Worm (Caenorhabditis elegans) whole organism, L2 larva: ENCODE measurements around the gene srg-48.

Experiments used
- F13H6.1 ChIP-seq: sonication (generic microtip); optimal IDR thresholded peaks from 2 replicates; lab custom pipeline; 2016; ENCODE audit warnings: missing genetic modification characterization, missing compliant biosample characterization
- Y55F3AM.14 ChIP-seq: fragments of 200-800 bp; sonication (Bioruptor generic); optimal IDR thresholded peaks from 2 replicates; lab custom pipeline; 2018; ENCODE audit warnings: mild to moderate bottlenecking, missing genetic modification characterization, missing compliant biosample characterization
- ZK546.5 ChIP-seq: sonication (generic microtip); optimal IDR thresholded peaks from 2 replicates; lab custom pipeline; 2017; ENCODE audit warnings: missing biosample characterization, missing genetic modification characterization
- alr-1 ChIP-seq: fragments of 150-350 bp; optimal IDR thresholded peaks from 2 replicates; lab custom pipeline; 2014; ENCODE audit warnings: missing biosample characterization, missing genetic modification characterization
- aly-2 ChIP-seq: fragments of 150-350 bp; optimal IDR thresholded peaks from 2 replicates; lab custom pipeline; 2014; ENCODE audit warnings: missing biosample characterization, missing genetic modification characterization
- ama-1 ChIP-seq: fragments of 150-350 bp; optimal IDR thresholded peaks from 2 replicates; lab custom pipeline; 2018; ENCODE audit warnings: inconsistent platforms
- blmp-1 ChIP-seq: sonication (generic microtip); optimal IDR thresholded peaks from 2 replicates; lab custom pipeline; 2017; ENCODE audit warnings: missing genetic modification characterization, mild to moderate bottlenecking, missing compliant biosample characterization, antibody characterized with exemption, moderate library complexity; ENCODE audit not compliant: insufficient read depth
- ceh-16 ChIP-seq: fragments of 150-350 bp; optimal IDR thresholded peaks from 2 replicates; lab custom pipeline; 2014; ENCODE audit warnings: missing biosample characterization, missing genetic modification characterization
- ceh-82 ChIP-seq: fragments of 150-350 bp; optimal IDR thresholded peaks from 2 replicates; lab custom pipeline; 2014; ENCODE audit warnings: missing biosample characterization, missing genetic modification characterization
- dmd-4 ChIP-seq: sonication (generic microtip); optimal IDR thresholded peaks from 2 replicates; lab custom pipeline; 2017; ENCODE audit warnings: missing biosample characterization, missing genetic modification characterization
- egl-27 ChIP-seq: sonication (generic microtip); optimal IDR thresholded peaks from 3 replicates; lab custom pipeline; 2017; ENCODE audit warnings: missing biosample characterization, missing genetic modification reagents, missing genetic modification characterization
- elt-1 ChIP-seq: fragments of 150-350 bp; optimal IDR thresholded peaks from 2 replicates; lab custom pipeline; 2014; ENCODE audit warnings: missing biosample characterization, missing genetic modification characterization
- elt-3 ChIP-seq: sonication (generic microtip); optimal IDR thresholded peaks from 2 replicates; lab custom pipeline; 2017; ENCODE audit warnings: missing biosample characterization, missing genetic modification characterization
- gmeb-1 ChIP-seq: fragments of 150-350 bp; optimal IDR thresholded peaks from 2 replicates; lab custom pipeline; 2014; ENCODE audit warnings: missing biosample characterization, missing genetic modification characterization
- lin-11 ChIP-seq: fragments of 150-350 bp; sonication (generic microtip); optimal IDR thresholded peaks from 2 replicates; lab custom pipeline; 2014; ENCODE audit warnings: missing biosample characterization, missing genetic modification characterization, inconsistent platforms, mixed read lengths
- lin-13 ChIP-seq: fragments of 150-350 bp; optimal IDR thresholded peaks from 2 replicates; lab custom pipeline; 2014; ENCODE audit warnings: missing biosample characterization, missing genetic modification reagents, missing genetic modification characterization
- lin-39 ChIP-seq: fragments of 150-350 bp; optimal IDR thresholded peaks from 2 replicates; lab custom pipeline; 2014; ENCODE audit warnings: missing biosample characterization, missing genetic modification reagents, missing genetic modification characterization
- lsy-2 ChIP-seq, 2 experiments: fragments of 150-350 bp in 1 of 2; sonication (generic microtip) in 1 of 2; optimal IDR thresholded peaks; 2 replicates each; lab custom pipeline; 2014 to 2017; ENCODE audit warnings: missing biosample characterization in 2 of 2, missing genetic modification characterization in 2 of 2
- mab-5 ChIP-seq: fragments of 150-350 bp; optimal IDR thresholded peaks from 2 replicates; lab custom pipeline; 2014; ENCODE audit warnings: missing biosample characterization, missing genetic modification characterization
- mbf-1 ChIP-seq: sonication (generic microtip); optimal IDR thresholded peaks from 2 replicates; lab custom pipeline; 2017; ENCODE audit warnings: missing biosample characterization, missing genetic modification characterization
- mdl-1 ChIP-seq, 2 experiments: fragments of 150-350 bp in 1 of 2; sonication (generic microtip) in 1 of 2; optimal IDR thresholded peaks; 2 replicates each; lab custom pipeline; 2017; ENCODE audit warnings: missing biosample characterization in 2 of 2, missing genetic modification characterization in 2 of 2
- nhr-10 ChIP-seq: sonication (generic microtip); optimal IDR thresholded peaks from 2 replicates; lab custom pipeline; 2017; ENCODE audit warnings: missing biosample characterization, missing genetic modification characterization
- nhr-11 ChIP-seq: fragments of 150-350 bp; optimal IDR thresholded peaks from 2 replicates; lab custom pipeline; 2014; ENCODE audit warnings: missing biosample characterization, missing genetic modification characterization
- nhr-12 ChIP-seq: fragments of 150-350 bp; optimal IDR thresholded peaks from 2 replicates; lab custom pipeline; 2014; ENCODE audit warnings: missing biosample characterization, missing genetic modification characterization
- nhr-129 ChIP-seq: fragments of 150-350 bp; optimal IDR thresholded peaks from 2 replicates; lab custom pipeline; 2014; ENCODE audit warnings: missing biosample characterization, missing genetic modification characterization
- nhr-21 ChIP-seq: fragments of 150-350 bp; optimal IDR thresholded peaks from 2 replicates; lab custom pipeline; 2014; ENCODE audit warnings: missing biosample characterization, missing genetic modification characterization
- nhr-23 ChIP-seq: fragments of 150-350 bp; optimal IDR thresholded peaks from 2 replicates; lab custom pipeline; 2014; ENCODE audit warnings: missing biosample characterization, missing genetic modification reagents, missing genetic modification characterization
- nhr-237 ChIP-seq: fragments of 150-350 bp; optimal IDR thresholded peaks from 2 replicates; lab custom pipeline; 2014; ENCODE audit warnings: missing biosample characterization, missing genetic modification characterization
- nhr-25 ChIP-seq: fragments of 150-350 bp; sonication (generic microtip); optimal IDR thresholded peaks from 3 replicates; lab custom pipeline; 2014; ENCODE audit warnings: missing biosample characterization, missing genetic modification characterization
- nhr-6 ChIP-seq: fragments of 150-350 bp; optimal IDR thresholded peaks from 2 replicates; lab custom pipeline; 2014; ENCODE audit warnings: missing biosample characterization, missing genetic modification characterization
- nhr-77 ChIP-seq: fragments of 150-350 bp; optimal IDR thresholded peaks from 2 replicates; lab custom pipeline; 2014; ENCODE audit warnings: missing biosample characterization, missing genetic modification characterization
- peb-1 ChIP-seq: fragments of 150-350 bp; optimal IDR thresholded peaks from 2 replicates; lab custom pipeline; 2014; ENCODE audit warnings: missing biosample characterization, missing genetic modification characterization
- sem-4 ChIP-seq: fragments of 150-350 bp; optimal IDR thresholded peaks from 2 replicates; lab custom pipeline; 2014; ENCODE audit warnings: missing biosample characterization, missing genetic modification reagents, missing genetic modification characterization
- skn-1 ChIP-seq: sonication (generic microtip); optimal IDR thresholded peaks from 2 replicates; lab custom pipeline; 2017; ENCODE audit warnings: missing biosample characterization, missing genetic modification characterization
- sma-3 ChIP-seq: sonication (generic microtip); optimal IDR thresholded peaks from 2 replicates; lab custom pipeline; 2016; ENCODE audit warnings: missing genetic modification reagents, missing genetic modification characterization, missing compliant biosample characterization
- sma-9 ChIP-seq, 2 experiments: fragments of 150-350 bp in 1 of 2; sonication (generic microtip) in 1 of 2; optimal IDR thresholded peaks; 2 replicates each; lab custom pipeline; 2014 to 2016; ENCODE audit warnings: missing genetic modification characterization in 2 of 2, mild to moderate bottlenecking in 1 of 2, missing biosample characterization in 1 of 2, missing compliant biosample characterization in 1 of 2, missing genetic modification reagents in 1 of 2, moderate library complexity in 1 of 2
- snpc-4 ChIP-seq: fragments of 150-350 bp; optimal IDR thresholded peaks from 2 replicates; lab custom pipeline; 2014; ENCODE audit warnings: missing biosample characterization, missing genetic modification characterization
- unc-39 ChIP-seq: fragments of 150-350 bp; optimal IDR thresholded peaks from 2 replicates; lab custom pipeline; 2014; ENCODE audit warnings: missing biosample characterization, missing genetic modification characterization
- unc-55 ChIP-seq: fragments of 150-350 bp; sonication (generic microtip); optimal IDR thresholded peaks from 3 replicates; lab custom pipeline; 2014; ENCODE audit warnings: missing biosample characterization, missing genetic modification reagents, missing genetic modification characterization
- unc-62 ChIP-seq: fragments of 150-350 bp; optimal IDR thresholded peaks from 2 replicates; lab custom pipeline; 2014; ENCODE audit warnings: missing biosample characterization, missing genetic modification reagents, missing genetic modification characterization
- ztf-1 ChIP-seq: fragments of 200-800 bp; sonication (Bioruptor generic); conservative IDR thresholded peaks from 2 replicates; pipeline ENCODE4 v1.3.6; 2022; ENCODE audit warnings: missing genetic modification characterization, missing compliant biosample characterization

Gene srg-48

DNA sequence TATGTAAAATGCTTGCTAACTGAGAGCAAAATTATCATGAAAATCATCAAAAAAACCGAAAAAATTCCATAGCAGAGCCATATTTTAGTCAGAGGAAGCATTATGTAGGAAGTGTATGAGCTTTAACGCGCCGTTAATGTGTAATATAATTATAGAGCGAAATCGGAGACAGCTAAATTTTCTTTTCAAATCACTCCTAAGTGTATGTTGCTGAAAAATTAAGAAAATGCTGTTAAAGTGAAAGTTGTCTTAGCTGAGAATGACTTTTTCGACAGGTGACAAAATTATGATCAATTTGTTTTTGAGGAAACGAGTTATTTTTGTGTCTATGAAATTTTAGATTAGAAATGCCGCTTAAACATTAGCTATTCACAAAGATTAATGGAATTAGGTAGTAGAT lies 2.9 kb downstream of the srg-48 start, which contains the start of gene srg-50:
Gene srg-50, minus strand, starts transcription at position 101 of the 400 bp plus-strand sequence.
- TF ChIP-seq unc-62 (GFP tag; lab: Kevin White, UChicago) (no peak), elt-1 (tag; lab: Kevin White, UChicago) (no peak), ztf-1 (GFP tag; lab: Robert Waterston, UW) (no peak), nhr-21 (tag; lab: Kevin White, UChicago) (no peak), egl-27 (tag; lab: Kevin White, UChicago) (no peak), unc-55 (no peak), mdl-1 (tag; optimal IDR thresholded peaks at IDR 0.05; lab: Kevin White, UChicago) (no peak), nhr-129 (no peak), ceh-82 (tag; lab: Kevin White, UChicago) (no peak), unc-39 (tag; lab: Kevin White, UChicago) (no peak), lin-39 (tag; lab: Kevin White, UChicago) (no peak), ama-1 (lab: Kevin White, UChicago) (no peak), blmp-1 (tag; lab: Kevin White, UChicago) (no peak)

DNA sequence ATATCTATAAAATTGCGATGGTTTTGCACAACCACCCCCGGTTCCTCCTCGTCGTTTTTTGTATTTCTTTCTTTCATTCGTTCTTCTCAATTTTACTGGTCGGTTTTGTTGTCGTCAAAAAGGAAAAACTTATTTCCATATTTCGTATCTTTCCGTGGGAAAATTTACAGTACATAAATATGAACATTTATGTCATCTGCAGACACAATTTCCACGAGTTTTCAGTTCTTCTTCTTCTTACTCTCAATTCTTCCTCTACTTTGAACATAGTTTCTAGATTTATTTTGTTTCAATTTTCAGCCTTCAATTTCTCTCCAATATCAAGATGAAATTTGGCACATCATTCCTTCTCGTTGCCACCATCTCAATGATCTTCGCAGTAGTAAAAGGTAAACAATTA lies 9.0 kb downstream of the srg-48 start, which contains the start of gene Y43B11AR.1:
Gene Y43B11AR.1, plus strand, starts transcription at position 301 of the 400 bp plus-strand sequence.
- no peak for TF ChIP-seq elt-3 (tag; lab: Kevin White, UChicago)
- no peak for TF ChIP-seq nhr-12 (tag; lab: Kevin White, UChicago)
- TF ChIP-seq mbf-1 (tag; lab: Kevin White, UChicago): no peak
- TF ChIP-seq lsy-2 (tag; optimal IDR thresholded peaks at IDR 0.05; lab: Kevin White, UChicago): no peak
- TF ChIP-seq ZK546.5 (tag; lab: Kevin White, UChicago): no peak
- no peak for TF ChIP-seq lin-39 (tag; lab: Kevin White, UChicago)
- no peak for TF ChIP-seq sem-4 (tag; lab: Kevin White, UChicago)
- no peak for TF ChIP-seq dmd-4 (tag; lab: Kevin White, UChicago)
- no peak for TF ChIP-seq mab-5
- no peak for TF ChIP-seq gmeb-1
- no peak for TF ChIP-seq nhr-23 (tag; lab: Kevin White, UChicago)
- no peak for TF ChIP-seq egl-27 (tag; lab: Kevin White, UChicago)
- TF ChIP-seq peb-1 (tag; lab: Kevin White, UChicago): no peak
- TF ChIP-seq alr-1 (tag; lab: Kevin White, UChicago): no peak
- TF ChIP-seq nhr-237 (tag; lab: Kevin White, UChicago): no peak

- TF ChIP-seq nhr-11: peak; percentile 33
- no peak for TF ChIP-seq nhr-129
- TF ChIP-seq ama-1 (lab: Kevin White, UChicago): peak; percentile 46
These were observed 11.2 kb downstream of the srg-48 start, which contains the start of gene Y43B11AR.3 for ce11 chrIV:7083382-7083784. TSS of gene Y43B11AR.3 (minus strand) at chrIV:7083716.

ce11 chrIV:7083976-7084375 lies 11.8 kb downstream of the srg-48 start:
- no peak for TF ChIP-seq unc-62 (GFP tag; lab: Kevin White, UChicago)
- no peak for TF ChIP-seq nhr-77 (tag; lab: Kevin White, UChicago)
- TF ChIP-seq nhr-237 (tag; lab: Kevin White, UChicago): no peak
- TF ChIP-seq gmeb-1: no peak
- no peak for TF ChIP-seq Y55F3AM.14 (GFP tag; lab: Kevin White, UChicago)
- no peak for TF ChIP-seq unc-55
- TF ChIP-seq snpc-4 (tag; lab: Kevin White, UChicago): no peak
- no peak for TF ChIP-seq nhr-11
- no peak for TF ChIP-seq alr-1 (tag; lab: Kevin White, UChicago)
- TF ChIP-seq lin-11 (tag; lab: Kevin White, UChicago): no peak
- no peak for TF ChIP-seq blmp-1 (tag; lab: Kevin White, UChicago)
- TF ChIP-seq lsy-2 (tag; optimal IDR thresholded peaks at IDR 0.05; lab: Kevin White, UChicago): no peak
- no peak for TF ChIP-seq mdl-1 (tag; optimal IDR thresholded peaks at IDR 0.05; lab: Kevin White, UChicago)
- no peak for TF ChIP-seq nhr-129
- no peak for TF ChIP-seq nhr-23 (tag; lab: Kevin White, UChicago)
- TF ChIP-seq nhr-6 (tag; lab: Kevin White, UChicago): no peak
- TF ChIP-seq elt-3 (tag; lab: Kevin White, UChicago): no peak
- no peak for TF ChIP-seq nhr-21 (tag; lab: Kevin White, UChicago)
- no peak for TF ChIP-seq mab-5

DNA sequence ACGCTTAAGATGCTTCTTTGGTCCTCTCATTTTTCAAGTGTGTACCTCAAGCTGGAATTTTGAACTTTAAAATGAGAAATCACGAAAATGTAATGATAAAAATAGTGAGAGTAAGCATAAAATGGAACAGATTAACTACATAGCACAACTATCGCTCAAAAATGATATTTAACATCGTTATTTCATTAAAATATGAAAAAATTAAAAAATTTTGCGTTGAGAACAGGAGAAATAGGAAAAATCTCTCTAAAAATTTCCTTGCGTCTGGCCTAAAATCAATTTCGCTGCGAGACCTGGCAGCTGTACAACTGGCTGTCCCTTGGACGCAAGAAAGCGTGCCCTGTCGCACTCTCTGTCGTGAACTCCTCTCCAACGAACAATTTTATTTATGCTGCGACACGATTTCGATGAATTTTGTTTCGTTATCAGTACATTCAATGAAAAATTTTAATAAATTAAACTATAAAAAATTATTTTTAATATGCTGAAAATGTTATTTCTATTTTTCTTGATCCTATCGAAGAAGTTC lies 12.5 kb downstream of the srg-48 start, which contains the start of gene rps-4:
Gene rps-4, minus strand, starts transcription at position 51 of the 529 bp plus-strand sequence.
- TF ChIP-seq egl-27 (tag; lab: Kevin White, UChicago) (peak; percentile 63), sma-3 (GFP tag; lab: Kevin White, UChicago) (peak; percentile 88), aly-2 (tag; lab: Kevin White, UChicago) (no peak), elt-3 (tag; lab: Kevin White, UChicago) (no peak), nhr-21 (tag; lab: Kevin White, UChicago) (peak; percentile 82), lin-13 (GFP tag; lab: Kevin White, UChicago) (peak; percentile 90), nhr-11 (no peak), nhr-25 (tag; lab: Kevin White, UChicago) (peak; percentile 93), unc-55 (peak; percentile 92), mdl-1 (tag; optimal IDR thresholded peaks at IDR 0.05; lab: Kevin White, UChicago) (peak in 1 of 2 experiments; percentile 49), ceh-16 (peak; percentile 16), nhr-10 (tag; lab: Kevin White, UChicago) (peak; percentile 23), sma-9 (GFP tag; optimal IDR thresholded peaks at IDR 0.05; lab: Kevin White, UChicago) (peak; percentile 75), sma-9 (tag; optimal IDR thresholded peaks at IDR 0.05; lab: Kevin White, UChicago) (no peak), nhr-6 (tag; lab: Kevin White, UChicago) (peak; percentile 66), dmd-4 (tag; lab: Kevin White, UChicago) (no peak), lin-39 (tag; lab: Kevin White, UChicago) (no peak), blmp-1 (tag; lab: Kevin White, UChicago) (peak; percentile 43), F13H6.1 (tag; lab: Kevin White, UChicago) (peak; percentile 79), skn-1 (tag; lab: Kevin White, UChicago) (peak; percentile 17)
